Fruit fly (Drosophila melanogaster): ENCODE data around the gene NijA.

The NijA gene

dm6 chr3L:10696635-10697412 lies at the start of gene NijA (continued):
- peak; percentile 80 for TF ChIP-seq gem (tag; optimal IDR thresholded peaks at IDR 0.05)
- TF ChIP-seq croc (GFP tag; conservative IDR thresholded peaks at IDR 0.05), result 0 out of 3 replicates have a peak, but pooled peaks have one; percentile 15
- no peak for TF ChIP-seq Dip3 (GFP tag; optimal IDR thresholded peaks at IDR 0.05)
- TF ChIP-seq lmd (GFP tag; IDR thresholded peaks at IDR 0.05), result peak; percentile 29; the same call in 1 of the 2 replicates
- no peak for TF ChIP-seq dmrt99B (tag; optimal IDR thresholded peaks at IDR 0.05)
- TF ChIP-seq CG18262 (tag; optimal IDR thresholded peaks at IDR 0.05), result peak; percentile 65
- TF ChIP-seq bsh (GFP tag; optimal IDR thresholded peaks at IDR 0.05), result peak in 1 of 2 experiments; percentile 38
- no peak for TF ChIP-seq disco-r (GFP tag; optimal IDR thresholded peaks at IDR 0.05)
- TF ChIP-seq CG30403 (GFP tag; optimal IDR thresholded peaks at IDR 0.05), result peak; percentile 18
- peak; percentile 49 for TF ChIP-seq CG2712 (tag; optimal IDR thresholded peaks at IDR 0.05)
- 0 out of 3 replicates have a peak, but pooled peaks have one; percentile 17 for TF ChIP-seq CG11695 (GFP tag; IDR thresholded peaks at IDR 0.05)
- TF ChIP-seq CG8388 (GFP tag; optimal IDR thresholded peaks at IDR 0.05), result peak; percentile 48
- TF ChIP-seq gcm (GFP tag; optimal IDR thresholded peaks at IDR 0.05), result peak; percentile 25
- TF ChIP-seq CG18599 (GFP tag; optimal IDR thresholded peaks at IDR 0.05), result peak; percentile 21
- TF ChIP-seq CG7556 (GFP tag; optimal IDR thresholded peaks at IDR 0.05), result peak; percentile 55
- peak; percentile 66 for TF ChIP-seq gsb-n (tag; optimal IDR thresholded peaks at IDR 0.05)
- peak; percentile 21 for TF ChIP-seq dmrt11E (tag; optimal IDR thresholded peaks at IDR 0.05)
- TF ChIP-seq CG12391 (tag; optimal IDR thresholded peaks at IDR 0.05), result peak; percentile 47
- peak; percentile 51 for TF ChIP-seq CG10979 (tag; optimal IDR thresholded peaks at IDR 0.05)
- no peak for TF ChIP-seq CG10543 (GFP tag; optimal IDR thresholded peaks at IDR 0.05)
- TF ChIP-seq Ssrp (tag; optimal IDR thresholded peaks at IDR 0.05), result peak; percentile 12
- peak in 1 of 2 experiments; percentile 15 for TF ChIP-seq Trl (optimal IDR thresholded peaks at IDR 0.05)
- TF ChIP-seq Trl (GFP tag; optimal IDR thresholded peaks at IDR 0.05), result no peak
- no peak for TF ChIP-seq cato (GFP tag; optimal IDR thresholded peaks at IDR 0.05; ENCODE audit: borderline replicate concordance)
- TF ChIP-seq trem (tag; optimal IDR thresholded peaks at IDR 0.05), result peak; percentile 10
- TF ChIP-seq CG14710 (tag; optimal IDR thresholded peaks at IDR 0.05), result peak; percentile 32

- TF ChIP-seq CG13287 (GFP tag; IDR thresholded peaks at IDR 0.05; ENCODE audit: partially characterized antibody) (no peak), slp2 (GFP tag; optimal IDR thresholded peaks at IDR 0.05) (peak; percentile 18), CG18011 (GFP tag; optimal IDR thresholded peaks at IDR 0.05) (no peak), fd3F (GFP tag; optimal IDR thresholded peaks at IDR 0.05) (no peak), CG13424 (tag; optimal IDR thresholded peaks at IDR 0.05) (peak; percentile 37), twi (tag; optimal IDR thresholded peaks at IDR 0.05) (no peak), ATbp (GFP tag; optimal IDR thresholded peaks at IDR 0.05) (peak; percentile 69), Antp (GFP tag; optimal IDR thresholded peaks at IDR 0.05) (peak; percentile 56), CG4424 (GFP tag; optimal IDR thresholded peaks at IDR 0.05) (peak; percentile 56), wor (GFP tag; IDR thresholded peaks at IDR 0.05) (no peak), hkb (optimal IDR thresholded peaks at IDR 0.05) (no peak), hkb (GFP tag; IDR thresholded peaks at IDR 0.05) (peak; percentile 61), grn (GFP tag; optimal IDR thresholded peaks at IDR 0.05) (no peak), Sox102F (GFP tag; optimal IDR thresholded peaks at IDR 0.05) (peak; percentile 78), CG31388 (GFP tag; optimal IDR thresholded peaks at IDR 0.05) (peak; percentile 18), gce (GFP tag; IDR thresholded peaks at IDR 0.05) (no peak), gt (GFP tag; IDR thresholded peaks at IDR 0.05) (no peak), Eip74EF (GFP tag; optimal IDR thresholded peaks at IDR 0.05) (peak in 1 of 2 experiments; percentile 64), CG33557 (GFP tag; optimal IDR thresholded peaks at IDR 0.05) (no peak), CG6654 (GFP tag; optimal IDR thresholded peaks at IDR 0.05) (no peak), tin (GFP tag; optimal IDR thresholded peaks at IDR 0.05) (peak; percentile 3), Bteb2 (GFP tag; optimal IDR thresholded peaks at IDR 0.05) (no peak)
Observed at dm6 chr3L:10745547-10746189, 49.0 kb upstream of the NijA start.
